Fruit fly (Drosophila melanogaster): ENCODE results near the gene spdi.

The spdi gene

DNA sequence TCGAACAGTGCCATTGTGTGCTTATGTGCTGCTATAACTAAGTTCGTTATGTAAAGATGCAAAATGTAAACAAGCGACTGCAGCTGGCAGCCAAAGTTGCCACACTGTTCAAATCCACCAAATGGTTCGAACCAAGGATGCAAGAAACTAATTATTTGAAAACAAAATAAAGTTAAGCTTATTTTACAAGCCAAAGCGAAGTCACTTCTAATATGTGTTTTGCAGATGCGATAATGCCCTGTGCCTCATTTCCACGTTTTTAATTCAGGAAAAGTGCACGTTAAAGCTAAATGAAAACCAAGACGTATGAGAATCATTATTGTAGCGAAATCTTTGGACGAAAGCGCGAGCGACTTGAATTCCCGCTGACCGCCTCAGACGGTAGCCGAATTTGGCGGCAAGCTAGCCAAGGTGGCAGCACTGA, 1.1 kb upstream of the spdi start, which contains the start of the genes CG13365 and Vsp37A (continued):
- TF ChIP-seq Sry-β (GFP tag; optimal IDR thresholded peaks at IDR 0.05) (peak; percentile 97), Optix (GFP tag; IDR thresholded peaks at IDR 0.05) (no peak), tgo (GFP tag; IDR thresholded peaks at IDR 0.05) (peak; percentile 31; the same call in 2 of the 3 replicates), pita (GFP tag; optimal IDR thresholded peaks at IDR 0.05) (peak; percentile 45), HHEX (GFP tag; optimal IDR thresholded peaks at IDR 0.05) (no peak), CG18764 (GFP tag; optimal IDR thresholded peaks at IDR 0.05) (peak; percentile 4), stc (GFP tag; IDR thresholded peaks at IDR 0.05) (no peak), tll (GFP tag; optimal IDR thresholded peaks at IDR 0.05) (peak in 1 of 2 experiments; percentile 80), D19B (GFP tag; optimal IDR thresholded peaks at IDR 0.05) (no peak), CG11723 (GFP tag; optimal IDR thresholded peaks at IDR 0.05) (peak; percentile 34), HmgZ (tag; optimal IDR thresholded peaks at IDR 0.05) (peak; percentile 66), CG6791 (GFP tag; IDR thresholded peaks at IDR 0.05; ENCODE audit: partially characterized antibody) (no peak), CG3726 (GFP tag; IDR thresholded peaks at IDR 0.05) (no peak), CG34422 (GFP tag; IDR thresholded peaks at IDR 0.05) (peak; percentile 52; the same call in 1 of the 3 replicates), Dfd (GFP tag; optimal IDR thresholded peaks at IDR 0.05) (no peak), eyg (GFP tag; optimal IDR thresholded peaks at IDR 0.05) (no peak), CG2129 (GFP tag; IDR thresholded peaks at IDR 0.05; ENCODE audit: partially characterized antibody) (no peak), Fer3 (tag; optimal IDR thresholded peaks at IDR 0.05) (peak; percentile 39), ind (GFP tag; optimal IDR thresholded peaks at IDR 0.05) (peak; percentile 37), Fer1 (GFP tag; optimal IDR thresholded peaks at IDR 0.05) (peak; percentile 32), Rfx (GFP tag; IDR thresholded peaks at IDR 0.05) (peak; percentile 39; the same call in 1 of the 2 replicates), tap (tag; optimal IDR thresholded peaks at IDR 0.05) (no peak), Abd-B (GFP tag; optimal IDR thresholded peaks at IDR 0.05) (peak; percentile 38), chn (GFP tag; optimal IDR thresholded peaks at IDR 0.05) (peak; percentile 21), Hmr (GFP tag; optimal IDR thresholded peaks at IDR 0.05) (peak; percentile 47), hkb (optimal IDR thresholded peaks at IDR 0.05) (peak; percentile 84), hkb (GFP tag; IDR thresholded peaks at IDR 0.05) (peak; percentile 52), CG10147 (GFP tag; optimal IDR thresholded peaks at IDR 0.05) (peak; percentile 29), NC2α (GFP tag; optimal IDR thresholded peaks at IDR 0.05) (no peak), chif (GFP tag; optimal IDR thresholded peaks at IDR 0.05) (peak; percentile 21 to 31), CG7745 (tag; optimal IDR thresholded peaks at IDR 0.05) (no peak), CG4328 (GFP tag; optimal IDR thresholded peaks at IDR 0.05) (peak; percentile 46), Kr (GFP tag; optimal IDR thresholded peaks at IDR 0.05) (no peak), vfl (GFP tag; optimal IDR thresholded peaks at IDR 0.05) (peak; percentile 31), CG8281 (tag; optimal IDR thresholded peaks at IDR 0.05) (no peak), CG7271 (tag; optimal IDR thresholded peaks at IDR 0.05) (no peak), CG6175 (GFP tag; IDR thresholded peaks at IDR 0.05) (no peak), Ptx1 (GFP tag; IDR thresholded peaks at IDR 0.05) (peak; percentile 41), CG4282 (GFP tag; optimal IDR thresholded peaks at IDR 0.05) (peak; percentile 49), Trl (optimal IDR thresholded peaks at IDR 0.05) (no peak), Trl (GFP tag; optimal IDR thresholded peaks at IDR 0.05) (peak; percentile 59), CG31441 (GFP tag; IDR thresholded peaks at IDR 0.05) (0 out of 2 replicates have a peak, but pooled peaks have one; percentile 26), CG8924 (tag; optimal IDR thresholded peaks at IDR 0.05) (peak; percentile 28), dpn (GFP tag; optimal IDR thresholded peaks at IDR 0.05) (peak; percentile 36 to 63), Lhr (GFP tag; optimal IDR thresholded peaks at IDR 0.05) (peak; percentile 56), Meics (GFP tag; optimal IDR thresholded peaks at IDR 0.05) (peak; percentile 44), Atf3 (GFP tag; optimal IDR thresholded peaks at IDR 0.05) (no peak), CG9797 (GFP tag; optimal IDR thresholded peaks at IDR 0.05) (peak; percentile 41), CG1647 (GFP tag; optimal IDR thresholded peaks at IDR 0.05) (peak; percentile 39), sens-2 (GFP tag; IDR thresholded peaks at IDR 0.05) (no peak), CTCF (GFP tag; optimal IDR thresholded peaks at IDR 0.05) (peak; percentile 34), phol (tag; optimal IDR thresholded peaks at IDR 0.05) (peak; percentile 50)
